Worm (Caenorhabditis elegans): ENCODE data around the gene T01D1.4.

The T01D1.4 gene

ce11 chrII:152283-152682 is 26.6 kb downstream of the T01D1.4 start, which contains the start of gene T25D3.3:
Gene T25D3.3 (plus strand): TSS chrII:152583.
- TF ChIP-seq mab-5 (tag; optimal IDR thresholded peaks at IDR 0.05) (no peak), sem-2 (GFP tag; optimal IDR thresholded peaks at IDR 0.05) (no peak), ztf-11 (tag; optimal IDR thresholded peaks at IDR 0.05) (no peak), snpc-4 (tag; optimal IDR thresholded peaks at IDR 0.05) (no peak), unc-39 (tag; optimal IDR thresholded peaks at IDR 0.05) (no peak), nhr-12 (tag; optimal IDR thresholded peaks at IDR 0.05) (no peak)

- TF ChIP-seq nhr-12 (tag; optimal IDR thresholded peaks at IDR 0.05): no peak
- TF ChIP-seq zip-8 (tag; optimal IDR thresholded peaks at IDR 0.05): no peak
- TF ChIP-seq unc-62 (GFP tag; optimal IDR thresholded peaks at IDR 0.05): no peak
- no peak for TF ChIP-seq elt-3 (tag; optimal IDR thresholded peaks at IDR 0.05)
- no peak for TF ChIP-seq nhr-2 (tag; optimal IDR thresholded peaks at IDR 0.05)
- TF ChIP-seq pha-4 (tag; optimal IDR thresholded peaks at IDR 0.05): no peak
- no peak for TF ChIP-seq sptf-1 (tag; optimal IDR thresholded peaks at IDR 0.05)
- no peak for TF ChIP-seq mls-2 (tag; optimal IDR thresholded peaks at IDR 0.05)
- no peak for TF ChIP-seq drap-1 (GFP tag; optimal IDR thresholded peaks at IDR 0.05)
- TF ChIP-seq blmp-1 (tag; optimal IDR thresholded peaks at IDR 0.05): no peak
- no peak for TF ChIP-seq ceh-83 (GFP tag; optimal IDR thresholded peaks at IDR 0.05)
- no peak for TF ChIP-seq ceh-39 (tag; optimal IDR thresholded peaks at IDR 0.05)
These were observed 27.4 kb downstream of the T01D1.4 start for ce11 chrII:151495-151894.

ce11 chrII:146933-147332 is 32.0 kb downstream of the T01D1.4 start, which contains the start of gene T25D3.4:
Gene T25D3.4 (plus strand): TSS chrII:147233.
- TF ChIP-seq elt-3 (tag; optimal IDR thresholded peaks at IDR 0.05): no peak
- no peak for TF ChIP-seq flh-1 (GFP tag; optimal IDR thresholded peaks at IDR 0.05)
- no peak for TF ChIP-seq nhr-76 (tag; optimal IDR thresholded peaks at IDR 0.05)
- no peak for TF ChIP-seq nhr-237 (tag; optimal IDR thresholded peaks at IDR 0.05)
- TF ChIP-seq tbx-8 (GFP tag; optimal IDR thresholded peaks at IDR 0.05): no peak

ce11 chrII:135166-135565 is 43.7 kb downstream of the T01D1.4 start, which contains the start of gene K10B4.1:
Gene K10B4.1 (plus strand): TSS chrII:135466.
- no peak for TF ChIP-seq mep-1 (tag; optimal IDR thresholded peaks at IDR 0.05)
- TF ChIP-seq flh-1 (GFP tag; optimal IDR thresholded peaks at IDR 0.05): no peak
- TF ChIP-seq blmp-1 (tag; optimal IDR thresholded peaks at IDR 0.05): no peak
- TF ChIP-seq snpc-4 (tag; optimal IDR thresholded peaks at IDR 0.05): no peak
- TF ChIP-seq lin-13 (tag; optimal IDR thresholded peaks at IDR 0.05): no peak
- TF ChIP-seq lin-32 (GFP tag; optimal IDR thresholded peaks at IDR 0.05): no peak
- TF ChIP-seq nhr-28 (tag; optimal IDR thresholded peaks at IDR 0.05): no peak
- no peak for TF ChIP-seq nhr-237 (tag; optimal IDR thresholded peaks at IDR 0.05)
- TF ChIP-seq mls-2 (tag; optimal IDR thresholded peaks at IDR 0.05): no peak
- TF ChIP-seq ceh-83 (GFP tag; optimal IDR thresholded peaks at IDR 0.05): no peak

ce11 chrII:133548-134275 is 45.2 kb downstream of the T01D1.4 start, which contains the start of gene cwn-1:
Gene cwn-1 (minus strand): TSS chrII:133598.
- no peak for TF ChIP-seq mls-2 (tag; optimal IDR thresholded peaks at IDR 0.05)
- TF ChIP-seq hlh-1 (tag; optimal IDR thresholded peaks at IDR 0.05): peak; percentile 29
- no peak for TF ChIP-seq ztf-11 (tag; optimal IDR thresholded peaks at IDR 0.05)
- TF ChIP-seq lin-13 (tag; optimal IDR thresholded peaks at IDR 0.05): no peak
- no peak for TF ChIP-seq ceh-39 (tag; optimal IDR thresholded peaks at IDR 0.05)
- TF ChIP-seq ham-2 (GFP tag; optimal IDR thresholded peaks at IDR 0.05): no peak
- no peak for TF ChIP-seq mep-1 (tag; optimal IDR thresholded peaks at IDR 0.05)
- no peak for TF ChIP-seq zip-8 (tag; optimal IDR thresholded peaks at IDR 0.05)
- TF ChIP-seq drap-1 (GFP tag; optimal IDR thresholded peaks at IDR 0.05): no peak
- TF ChIP-seq mab-5 (tag; optimal IDR thresholded peaks at IDR 0.05): peak; percentile 83
- no peak for TF ChIP-seq flh-1 (GFP tag; optimal IDR thresholded peaks at IDR 0.05)
- no peak for TF ChIP-seq elt-3 (tag; optimal IDR thresholded peaks at IDR 0.05)
- TF ChIP-seq cnd-1 (tag; optimal IDR thresholded peaks at IDR 0.05): no peak
- TF ChIP-seq blmp-1 (tag; optimal IDR thresholded peaks at IDR 0.05): no peak
- TF ChIP-seq nhr-12 (tag; optimal IDR thresholded peaks at IDR 0.05): no peak
- TF ChIP-seq unc-62 (GFP tag; optimal IDR thresholded peaks at IDR 0.05): peak; percentile 88
- TF ChIP-seq snpc-4 (tag; optimal IDR thresholded peaks at IDR 0.05): no peak
- TF ChIP-seq nhr-237 (tag; optimal IDR thresholded peaks at IDR 0.05): no peak

- no peak for TF ChIP-seq hlh-1 (tag; optimal IDR thresholded peaks at IDR 0.05)
- TF ChIP-seq unc-39 (tag; optimal IDR thresholded peaks at IDR 0.05): no peak
- TF ChIP-seq drap-1 (GFP tag; optimal IDR thresholded peaks at IDR 0.05): no peak
- no peak for TF ChIP-seq ceh-43 (GFP tag; optimal IDR thresholded peaks at IDR 0.05)
- TF ChIP-seq nhr-76 (tag; optimal IDR thresholded peaks at IDR 0.05): no peak
- no peak for TF ChIP-seq ceh-39 (tag; optimal IDR thresholded peaks at IDR 0.05)
- no peak for TF ChIP-seq M03D4.4 (tag; optimal IDR thresholded peaks at IDR 0.05)
- no peak for TF ChIP-seq unc-120 (tag; optimal IDR thresholded peaks at IDR 0.05; ENCODE audit: poor library complexity, severe bottlenecking)
- TF ChIP-seq ces-1 (GFP tag; optimal IDR thresholded peaks at IDR 0.05): no peak
- no peak for TF ChIP-seq mep-1 (tag; optimal IDR thresholded peaks at IDR 0.05)
- no peak for TF ChIP-seq flh-1 (GFP tag; optimal IDR thresholded peaks at IDR 0.05)
- no peak for TF ChIP-seq mab-5 (tag; optimal IDR thresholded peaks at IDR 0.05)
- no peak for TF ChIP-seq lsy-2 (tag; optimal IDR thresholded peaks at IDR 0.05)
- no peak for TF ChIP-seq cnd-1 (tag; optimal IDR thresholded peaks at IDR 0.05)
- TF ChIP-seq elt-1 (tag; optimal IDR thresholded peaks at IDR 0.05; ENCODE audit: borderline replicate concordance, insufficient read depth): no peak
- no peak for TF ChIP-seq mls-2 (tag; optimal IDR thresholded peaks at IDR 0.05)
These were observed 49.1 kb downstream of the T01D1.4 start for ce11 chrII:129770-130169.
